Worm (Caenorhabditis elegans) whole organism, L3 larva: ENCODE results near the gene dmsr-14.

Experiments used
- R02D3.7 ChIP-seq: fragments of 150-350 bp; optimal IDR thresholded peaks from 2 replicates; lab custom pipeline; 2014; ENCODE audit warnings: missing biosample characterization, missing genetic modification characterization
- ZK546.5 ChIP-seq: sonication (generic microtip); optimal IDR thresholded peaks from 2 replicates; lab custom pipeline; 2017; ENCODE audit warnings: missing biosample characterization, missing genetic modification characterization
- aly-2 ChIP-seq: fragments of 150-350 bp; optimal IDR thresholded peaks from 2 replicates; lab custom pipeline; 2014; ENCODE audit warnings: missing biosample characterization, missing genetic modification characterization
- ceh-28 ChIP-seq: fragments of 150-350 bp; optimal IDR thresholded peaks from 2 replicates; lab custom pipeline; 2014; ENCODE audit warnings: missing biosample characterization, missing genetic modification reagents, missing genetic modification characterization
- ceh-9 ChIP-seq: sonication (generic microtip); optimal IDR thresholded peaks from 2 replicates; lab custom pipeline; 2018; ENCODE audit warnings: missing biosample characterization, missing genetic modification characterization
- daf-12 ChIP-seq: fragments of 150-350 bp; optimal IDR thresholded peaks from 2 replicates; lab custom pipeline; 2014; ENCODE audit warnings: missing biosample characterization, missing genetic modification reagents, missing genetic modification characterization
- egl-5 ChIP-seq: fragments of 150-350 bp; optimal IDR thresholded peaks from 2 replicates; lab custom pipeline; 2017; ENCODE audit warnings: missing biosample characterization, missing genetic modification reagents, missing genetic modification characterization, inconsistent platforms
- elt-2 ChIP-seq: sonication (generic microtip); optimal IDR thresholded peaks from 2 replicates; lab custom pipeline; 2016; ENCODE audit warnings: missing genetic modification reagents, mild to moderate bottlenecking, missing genetic modification characterization, missing compliant biosample characterization
- eor-1 ChIP-seq, 2 experiments: fragments of 150-350 bp; optimal IDR thresholded peaks; 2 replicates each; lab custom pipeline; 2014 to 2018; ENCODE audit warnings: missing biosample characterization in 2 of 2, missing genetic modification characterization in 2 of 2
- fkh-10 ChIP-seq: sonication (generic microtip); optimal IDR thresholded peaks from 2 replicates; lab custom pipeline; 2017; ENCODE audit warnings: missing biosample characterization, missing genetic modification reagents, missing genetic modification characterization
- fkh-2 ChIP-seq: fragments of 150-350 bp; optimal IDR thresholded peaks from 2 replicates; lab custom pipeline; 2014; ENCODE audit warnings: missing biosample characterization, missing genetic modification reagents, missing genetic modification characterization
- jun-1 ChIP-seq: fragments of 150-350 bp; optimal IDR thresholded peaks from 2 replicates; lab custom pipeline; 2014; ENCODE audit warnings: missing biosample characterization, missing genetic modification reagents, missing genetic modification characterization
- lsy-12 ChIP-seq: sonication (generic microtip); optimal IDR thresholded peaks from 2 replicates; lab custom pipeline; 2016; ENCODE audit warnings: mild to moderate bottlenecking, missing genetic modification characterization, missing compliant biosample characterization
- mdl-1 ChIP-seq: fragments of 150-350 bp; optimal IDR thresholded peaks from 2 replicates; lab custom pipeline; 2014; ENCODE audit warnings: missing biosample characterization, missing genetic modification characterization
- nfya-1 ChIP-seq: sonication (generic microtip); optimal IDR thresholded peaks from 2 replicates; lab custom pipeline; 2017; ENCODE audit warnings: missing genetic modification characterization, mild to moderate bottlenecking, missing compliant biosample characterization, antibody characterized with exemption, moderate library complexity; ENCODE audit not compliant: insufficient read depth
- nhr-12 ChIP-seq: fragments of 150-350 bp; optimal IDR thresholded peaks from 2 replicates; lab custom pipeline; 2014; ENCODE audit warnings: missing biosample characterization, missing genetic modification characterization
- nhr-237 ChIP-seq: fragments of 150-350 bp; optimal IDR thresholded peaks from 2 replicates; lab custom pipeline; 2014; ENCODE audit warnings: missing biosample characterization, missing genetic modification characterization
- nhr-25 ChIP-seq: sonication (generic microtip); optimal IDR thresholded peaks from 2 replicates; lab custom pipeline; 2017; ENCODE audit warnings: missing biosample characterization, missing genetic modification characterization
- nhr-28 ChIP-seq: fragments of 150-350 bp; optimal IDR thresholded peaks from 2 replicates; lab custom pipeline; 2014; ENCODE audit warnings: missing biosample characterization, missing genetic modification characterization
- nhr-67 ChIP-seq: fragments of 150-350 bp; optimal IDR thresholded peaks from 2 replicates; lab custom pipeline; 2014; ENCODE audit warnings: missing biosample characterization, missing genetic modification characterization
- nhr-77 ChIP-seq: fragments of 150-350 bp; optimal IDR thresholded peaks from 2 replicates; lab custom pipeline; 2014; ENCODE audit warnings: missing biosample characterization, missing genetic modification characterization
- pqm-1 ChIP-seq: fragments of 150-350 bp; optimal IDR thresholded peaks from 2 replicates; lab custom pipeline; 2017; ENCODE audit warnings: missing biosample characterization, missing genetic modification characterization, inconsistent platforms
- sea-2 ChIP-seq: fragments of 150-350 bp; sonication (generic microtip); optimal IDR thresholded peaks from 4 replicates; lab custom pipeline; 2014; ENCODE audit warnings: missing biosample characterization, missing genetic modification reagents, missing genetic modification characterization
- skn-1 ChIP-seq: fragments of 150-350 bp; optimal IDR thresholded peaks from 2 replicates; lab custom pipeline; 2014; ENCODE audit warnings: missing biosample characterization, missing genetic modification characterization
- snpc-4 ChIP-seq: fragments of 150-350 bp; optimal IDR thresholded peaks from 2 replicates; lab custom pipeline; 2014; ENCODE audit warnings: missing biosample characterization, missing genetic modification characterization
- unc-39 ChIP-seq: sonication (generic microtip); optimal IDR thresholded peaks from 4 replicates; lab custom pipeline; 2017; ENCODE audit warnings: missing biosample characterization, missing genetic modification characterization
- zag-1 ChIP-seq: fragments of 150-350 bp; optimal IDR thresholded peaks from 2 replicates; lab custom pipeline; 2014; ENCODE audit warnings: missing biosample characterization, missing genetic modification characterization
- ztf-11 ChIP-seq: fragments of 150-350 bp; optimal IDR thresholded peaks from 2 replicates; lab custom pipeline; 2014; ENCODE audit warnings: missing biosample characterization, missing genetic modification characterization
- ztf-4 ChIP-seq: fragments of 150-350 bp; optimal IDR thresholded peaks from 2 replicates; lab custom pipeline; 2014; ENCODE audit warnings: missing biosample characterization, missing genetic modification characterization

Gene dmsr-14

DNA sequence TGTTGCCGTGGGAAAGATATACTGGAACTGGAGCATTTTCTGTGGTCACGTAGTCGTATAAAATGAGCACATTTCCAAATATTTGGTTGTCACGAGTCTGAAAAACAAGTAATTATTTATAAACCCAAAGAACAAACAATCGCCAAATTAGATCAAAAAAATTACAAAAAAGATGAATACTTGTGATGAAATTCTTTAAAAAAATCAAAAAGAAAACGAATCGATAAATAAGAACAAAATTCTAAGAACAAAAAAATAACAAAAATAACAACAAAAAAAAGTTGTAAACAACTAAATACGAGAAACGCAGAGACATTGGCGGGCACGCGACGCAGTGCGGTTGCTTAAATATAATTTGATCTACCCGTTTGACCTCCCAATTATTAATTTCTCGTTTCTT, 43.3 kb downstream of the dmsr-14 start, which contains the start of gene ZC404.16:
ZC404.16 (minus strand) TSS at position 101 of the 400 bp plus-strand sequence.
- no peak for TF ChIP-seq nfya-1 (tag; lab: Kevin White, UChicago)
- TF ChIP-seq sea-2 = no peak
- TF ChIP-seq, all 47 proteins: peak for 0

DNA sequence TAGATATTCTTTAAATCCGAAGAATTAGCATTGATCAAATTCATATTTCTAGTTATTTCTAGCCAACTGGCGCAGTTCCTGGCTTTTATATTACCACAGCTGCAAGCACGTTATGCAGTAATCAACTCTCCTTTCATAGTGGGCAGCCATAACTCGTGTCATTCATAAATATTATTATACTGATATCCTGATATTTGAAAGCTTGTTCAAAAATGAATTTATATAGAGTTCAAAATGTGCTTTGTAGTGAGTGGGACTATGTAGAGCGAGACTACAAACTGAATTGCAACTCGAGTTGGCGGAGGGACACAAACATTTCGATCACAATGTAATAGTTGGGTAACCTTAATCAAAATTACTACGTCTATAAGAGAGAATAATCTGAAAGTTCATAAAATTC, 45.4 kb downstream of the dmsr-14 start, which contains the start of gene srh-30:
srh-30 (minus strand) TSS at position 101 of the 400 bp plus-strand sequence.
- TF ChIP-seq ztf-11 (tag; lab: Kevin White, UChicago) (no peak), nhr-237 (no peak), ceh-9 (tag; lab: Kevin White, UChicago) (no peak), fkh-2 (tag; lab: Kevin White, UChicago) (no peak), fkh-10 (GFP tag; lab: Kevin White, UChicago) (no peak), nhr-12 (tag; lab: Kevin White, UChicago) (no peak), snpc-4 (tag; lab: Kevin White, UChicago) (no peak), R02D3.7 (tag; lab: Kevin White, UChicago) (no peak), lsy-12 (tag; lab: Kevin White, UChicago) (no peak), nhr-28 (tag; lab: Kevin White, UChicago) (no peak), nhr-25 (tag; lab: Kevin White, UChicago) (no peak), nhr-67 (tag; lab: Kevin White, UChicago) (no peak), jun-1 (tag; lab: Kevin White, UChicago) (no peak), ZK546.5 (tag; lab: Kevin White, UChicago) (no peak)
- TF ChIP-seq, all 47 proteins: peak for 0

DNA sequence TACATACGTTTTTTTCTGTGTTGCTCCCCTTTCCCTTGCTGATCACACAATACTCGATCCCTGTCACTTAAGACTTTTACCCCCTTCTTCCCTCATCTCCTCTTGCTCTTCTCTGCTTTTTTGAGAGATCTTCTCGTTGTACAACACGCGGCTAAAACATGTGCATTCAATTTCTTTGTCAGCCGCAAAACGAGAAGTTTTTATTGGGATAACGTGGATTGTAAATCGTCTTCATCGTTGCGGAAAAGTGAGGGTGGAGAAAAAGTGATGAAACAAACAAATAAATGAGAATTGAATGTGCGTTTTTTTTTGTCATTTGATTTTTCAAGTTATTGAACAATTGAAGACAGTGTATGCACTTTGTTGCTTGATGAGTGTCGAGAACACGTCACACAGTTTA, 47.6 kb downstream of the dmsr-14 start:
- TF ChIP-seq jun-1 (tag; lab: Kevin White, UChicago) (no peak), ztf-11 (tag; lab: Kevin White, UChicago) (no peak), aly-2 (no peak), mdl-1 (no peak), nhr-12 (tag; lab: Kevin White, UChicago) (no peak), egl-5 (no peak), unc-39 (tag; lab: Kevin White, UChicago) (no peak), daf-12 (tag; lab: Kevin White, UChicago) (no peak), zag-1 (tag; lab: Kevin White, UChicago) (no peak), skn-1 (tag; lab: Kevin White, UChicago) (no peak), elt-2 (tag; lab: Kevin White, UChicago) (no peak), eor-1 (tag; optimal IDR thresholded peaks at IDR 0.05; lab: Kevin White, UChicago) (no peak), ceh-28 (no peak), sea-2 (no peak), pqm-1 (tag; lab: Kevin White, UChicago) (no peak), nhr-28 (tag; lab: Kevin White, UChicago) (no peak), ZK546.5 (tag; lab: Kevin White, UChicago) (no peak)

DNA sequence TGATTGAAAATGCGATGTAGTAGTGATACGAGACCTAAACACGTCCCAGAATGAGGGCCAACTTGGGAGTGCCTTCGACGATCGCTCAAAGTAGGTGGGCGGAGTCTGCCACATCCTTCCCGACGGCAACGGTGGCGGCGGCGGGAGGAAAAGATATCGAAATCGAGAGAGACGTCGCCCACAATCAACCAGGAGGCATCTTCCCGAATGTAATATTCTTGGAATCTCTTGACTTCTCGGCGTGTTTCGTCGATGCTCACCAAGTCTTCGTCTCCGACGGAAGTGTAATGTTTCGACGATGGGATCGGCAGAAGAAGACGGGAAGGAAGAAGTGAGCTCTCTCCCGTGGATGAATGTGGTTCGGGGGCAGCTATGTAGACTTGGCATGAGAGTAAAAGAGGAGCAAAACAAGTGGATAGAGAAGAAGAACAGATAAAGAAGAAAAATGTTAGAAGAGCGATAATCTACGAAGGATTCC, 48.6 kb downstream of the dmsr-14 start, which contains the start of the genes T25F10.1 and clik-1:
T25F10.1 (plus strand) TSS at position 51 of the 478 bp plus-strand sequence.
clik-1 (minus strand) TSS at position 281 of the 478 bp plus-strand sequence.
- TF ChIP-seq nfya-1 (tag; lab: Kevin White, UChicago) (peak; percentile 17), lsy-12 (tag; lab: Kevin White, UChicago) (no peak)

DNA sequence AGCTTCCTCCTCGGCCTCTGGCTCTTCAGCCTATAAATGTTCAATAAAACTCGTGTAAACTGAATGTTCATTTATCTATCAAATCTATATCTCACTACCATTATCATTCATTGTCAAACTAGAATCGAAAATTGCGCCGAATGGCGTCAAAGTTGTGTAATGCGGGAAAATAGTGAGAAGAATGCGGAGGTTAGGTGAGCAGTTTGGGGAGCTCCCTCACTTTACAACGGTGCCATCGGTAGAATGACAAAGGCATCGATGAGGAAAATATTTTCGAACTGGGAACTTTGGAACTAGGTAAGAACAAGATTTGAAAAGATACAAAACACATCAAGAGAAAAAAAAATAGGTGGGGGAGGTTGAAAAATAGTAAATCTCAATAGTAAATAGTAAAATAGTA, 49.5 kb downstream of the dmsr-14 start:
- TF ChIP-seq daf-12 (tag; lab: Kevin White, UChicago) (no peak), eor-1 (tag; optimal IDR thresholded peaks at IDR 0.05; lab: Kevin White, UChicago) (no peak), nhr-77 (tag; lab: Kevin White, UChicago) (no peak), fkh-10 (GFP tag; lab: Kevin White, UChicago) (no peak), ceh-28 (no peak), pqm-1 (tag; lab: Kevin White, UChicago) (no peak), ztf-4 (no peak)
